Worm (Caenorhabditis elegans): ENCODE results near the gene gur-3.

Gene gur-3

DNA sequence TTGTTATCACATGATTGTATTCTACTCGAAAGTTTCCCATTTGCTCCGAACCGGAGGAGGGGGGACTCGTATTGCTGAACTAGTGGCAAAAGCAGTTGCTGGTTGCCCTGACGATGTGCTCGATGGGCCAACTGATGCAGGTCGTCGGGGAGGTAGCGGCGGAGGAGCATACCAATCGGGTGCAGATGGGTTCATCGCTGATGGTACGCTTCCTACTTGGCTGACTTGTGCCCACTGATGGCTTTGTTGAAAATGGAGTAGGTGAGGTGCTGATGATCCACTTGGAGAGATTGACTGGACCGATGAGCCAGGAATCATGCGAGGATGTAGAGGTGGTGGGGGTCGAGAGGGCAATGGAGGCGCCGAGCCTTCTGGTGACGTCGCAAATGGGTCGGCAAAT is 32.5 kb downstream of the gur-3 start:
- TF ChIP-seq nhr-25 (tag; optimal IDR thresholded peaks at IDR 0.05) (no peak), lin-39 (tag; optimal IDR thresholded peaks at IDR 0.05) (no peak), nhr-43 (tag; optimal IDR thresholded peaks at IDR 0.05; ENCODE audit: poor library complexity, severe bottlenecking) (no peak), mml-1 (tag; optimal IDR thresholded peaks at IDR 0.05) (no peak), mdl-1 (tag; optimal IDR thresholded peaks at IDR 0.05) (no peak), snpc-4 (tag; optimal IDR thresholded peaks at IDR 0.05) (no peak), skn-1 (tag; optimal IDR thresholded peaks at IDR 0.05) (no peak), aly-2 (tag; optimal IDR thresholded peaks at IDR 0.05) (no peak), nhr-11 (tag; optimal IDR thresholded peaks at IDR 0.05) (no peak), elt-3 (tag; optimal IDR thresholded peaks at IDR 0.05) (no peak), ama-1 (optimal IDR thresholded peaks at IDR 0.05) (no peak), elt-1 (tag; optimal IDR thresholded peaks at IDR 0.05) (no peak), fkh-2 (tag; optimal IDR thresholded peaks at IDR 0.05) (no peak)

DNA sequence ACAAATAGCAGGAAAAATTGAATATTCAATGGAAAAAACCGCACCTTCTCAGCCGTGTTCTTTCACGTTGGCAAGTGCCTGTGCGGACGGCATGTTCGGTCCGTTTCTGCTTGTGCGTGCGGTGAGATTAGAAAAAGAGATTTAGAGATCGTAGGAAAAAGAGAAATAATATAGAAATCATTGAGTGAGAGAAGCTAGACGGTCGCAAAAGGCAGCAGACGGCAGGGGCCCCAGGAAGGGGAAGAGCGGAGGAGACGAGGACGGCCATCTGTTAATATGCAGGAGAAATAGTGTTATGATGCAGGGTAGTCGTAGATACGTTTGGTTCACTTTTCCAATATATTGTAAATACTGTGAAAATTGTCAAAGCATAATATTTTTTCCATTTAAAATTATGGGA is 33.5 kb downstream of the gur-3 start, which contains the start of gene Y49A10A.2:
Y49A10A.2 (minus strand) TSS at position 109 of the 400 bp plus-strand sequence.
- TF ChIP-seq nhr-237 (tag; optimal IDR thresholded peaks at IDR 0.05) (no peak), nhr-12 (tag; optimal IDR thresholded peaks at IDR 0.05) (no peak), lsy-12 (tag; optimal IDR thresholded peaks at IDR 0.05) (no peak), nhr-23 (tag; optimal IDR thresholded peaks at IDR 0.05) (peak; percentile 21), skn-1 (tag; optimal IDR thresholded peaks at IDR 0.05) (no peak), egl-27 (tag; optimal IDR thresholded peaks at IDR 0.05) (no peak), nhr-43 (tag; optimal IDR thresholded peaks at IDR 0.05; ENCODE audit: poor library complexity, severe bottlenecking) (no peak), nfya-1 (tag; optimal IDR thresholded peaks at IDR 0.05; ENCODE audit: insufficient read depth) (peak; percentile 49), snpc-4 (tag; optimal IDR thresholded peaks at IDR 0.05) (peak; percentile 23), hmg-11 (tag; optimal IDR thresholded peaks at IDR 0.05) (peak; percentile 45), fkh-10 (GFP tag; optimal IDR thresholded peaks at IDR 0.05) (no peak), pha-4 (tag; optimal IDR thresholded peaks at IDR 0.05) (peak; percentile 36), egl-5 (tag; optimal IDR thresholded peaks at IDR 0.05) (no peak), lin-15B (tag; optimal IDR thresholded peaks at IDR 0.05) (no peak), mdl-1 (tag; optimal IDR thresholded peaks at IDR 0.05) (no peak)

DNA sequence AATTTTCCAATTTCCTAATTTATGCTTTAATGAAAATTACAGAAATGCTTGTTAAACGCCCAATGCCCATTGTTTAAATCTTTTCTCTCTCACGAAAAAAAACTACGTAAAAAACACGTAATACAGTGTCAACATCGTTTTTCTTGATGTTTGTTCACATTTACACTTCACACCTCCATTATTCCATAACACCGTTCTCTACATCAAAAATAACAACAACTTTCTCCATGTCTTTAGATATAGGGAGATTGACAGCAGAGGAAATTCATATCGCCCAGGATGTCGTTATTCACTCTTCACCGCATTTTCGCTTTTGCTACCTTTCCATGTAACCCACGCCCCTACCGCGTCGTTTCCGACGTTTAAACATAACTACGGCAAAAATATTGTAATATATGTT is 48.0 kb downstream of the gur-3 start, which contains the start of gene efhc-1:
efhc-1 (plus strand) TSS at position 301 of the 400 bp plus-strand sequence.
- TF ChIP-seq daf-12 (tag; optimal IDR thresholded peaks at IDR 0.05) = no peak
- TF ChIP-seq eor-1 (tag; optimal IDR thresholded peaks at IDR 0.05) = no peak
- TF ChIP-seq nhr-11 (tag; optimal IDR thresholded peaks at IDR 0.05) = no peak
- no peak for TF ChIP-seq tbx-2 (tag; optimal IDR thresholded peaks at IDR 0.05)
- no peak for TF ChIP-seq nhr-28 (tag; optimal IDR thresholded peaks at IDR 0.05)
- no peak for TF ChIP-seq nhr-77 (tag; optimal IDR thresholded peaks at IDR 0.05)

DNA sequence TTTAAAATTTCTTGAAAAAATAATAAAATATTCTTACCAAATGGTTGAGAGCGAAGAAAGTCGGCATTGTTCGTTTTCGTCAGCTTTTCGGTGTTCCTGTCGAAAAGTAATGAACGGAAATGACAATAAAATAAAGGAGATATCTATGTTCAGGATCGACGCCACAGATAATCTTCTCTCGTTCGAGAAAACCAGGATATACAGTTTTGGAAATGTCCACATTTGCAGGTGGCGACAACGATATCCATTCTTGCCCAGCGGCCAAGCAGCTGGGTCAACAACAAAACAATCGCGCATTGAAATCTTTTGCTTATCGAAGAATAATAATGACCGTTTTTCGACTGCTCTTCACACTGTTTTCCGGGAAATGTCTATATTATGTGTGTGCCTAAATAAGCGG is 50.5 kb downstream of the gur-3 start, which contains the start of gene R07E3.7:
R07E3.7 (minus strand) TSS at position 101 of the 400 bp plus-strand sequence.
- TF ChIP-seq egl-27 (tag; optimal IDR thresholded peaks at IDR 0.05) = no peak
- TF ChIP-seq nhr-43 (tag; optimal IDR thresholded peaks at IDR 0.05; ENCODE audit: poor library complexity, severe bottlenecking) = no peak
- TF ChIP-seq nhr-76 (tag; optimal IDR thresholded peaks at IDR 0.05) = no peak
- no peak for TF ChIP-seq ceh-16 (tag; optimal IDR thresholded peaks at IDR 0.05)
- no peak for TF ChIP-seq fos-1 (tag; optimal IDR thresholded peaks at IDR 0.05)
- TF ChIP-seq ztf-11 (tag; optimal IDR thresholded peaks at IDR 0.05) = no peak
- TF ChIP-seq ceh-82 (tag; optimal IDR thresholded peaks at IDR 0.05) = no peak
- TF ChIP-seq sea-2 (GFP tag; optimal IDR thresholded peaks at IDR 0.05) = no peak
- TF ChIP-seq aly-2 (tag; optimal IDR thresholded peaks at IDR 0.05) = no peak
- TF ChIP-seq ztf-4 (tag; optimal IDR thresholded peaks at IDR 0.05) = no peak
- no peak for TF ChIP-seq lsy-12 (tag; optimal IDR thresholded peaks at IDR 0.05)
- TF ChIP-seq fkh-10 (GFP tag; optimal IDR thresholded peaks at IDR 0.05) = no peak
- TF ChIP-seq ceh-9 (tag; optimal IDR thresholded peaks at IDR 0.05) = no peak
- no peak for TF ChIP-seq unc-39 (tag; optimal IDR thresholded peaks at IDR 0.05)
- no peak for TF ChIP-seq ZK546.5 (tag; optimal IDR thresholded peaks at IDR 0.05)
- no peak for TF ChIP-seq pha-4 (tag; optimal IDR thresholded peaks at IDR 0.05)

Measured in whole organism, L3 larva.